Worm (Caenorhabditis elegans): ENCODE results near the gene W06G6.2.

The W06G6.2 gene

DNA sequence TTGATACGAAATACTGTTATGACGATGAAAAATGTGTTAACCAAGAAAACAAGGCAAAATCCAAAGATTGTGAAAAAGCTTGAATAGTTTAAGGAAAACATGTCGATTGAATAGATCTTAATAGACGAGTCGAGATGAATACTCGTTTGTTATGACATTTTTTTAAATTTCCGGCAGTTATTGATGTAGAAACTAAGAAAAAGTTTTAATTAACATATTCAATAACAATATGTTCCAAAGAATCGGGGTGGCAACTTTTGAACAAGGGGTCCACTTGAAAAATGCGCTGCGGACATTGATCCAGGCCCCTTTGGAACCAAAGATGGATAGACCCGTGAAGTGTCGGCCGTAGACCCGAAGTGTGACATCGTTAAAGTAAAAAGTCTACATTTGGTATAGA lies 42.1 kb downstream of the W06G6.2 start, which contains the start of gene str-61:
Gene str-61, minus strand, starts transcription at position 101 of the 400 bp plus-strand sequence.
- TF ChIP-seq F13H6.1 (tag; optimal IDR thresholded peaks at IDR 0.05) (no peak), ceh-82 (tag; optimal IDR thresholded peaks at IDR 0.05) (no peak), ztf-1 (GFP tag; conservative IDR thresholded peaks at IDR 0.05) (no peak), skn-1 (tag; optimal IDR thresholded peaks at IDR 0.05) (no peak), unc-39 (tag; optimal IDR thresholded peaks at IDR 0.05) (no peak), sem-4 (tag; optimal IDR thresholded peaks at IDR 0.05) (no peak), zag-1 (tag; optimal IDR thresholded peaks at IDR 0.05) (no peak), egl-27 (tag; optimal IDR thresholded peaks at IDR 0.05) (no peak), mab-5 (tag; optimal IDR thresholded peaks at IDR 0.05) (no peak), nhr-11 (tag; optimal IDR thresholded peaks at IDR 0.05) (no peak), ZK546.5 (tag; optimal IDR thresholded peaks at IDR 0.05) (no peak), nhr-129 (tag; optimal IDR thresholded peaks at IDR 0.05) (no peak), Y55F3AM.14 (GFP tag; optimal IDR thresholded peaks at IDR 0.05) (no peak), mdl-1 (tag; optimal IDR thresholded peaks at IDR 0.05) (no peak), nhr-21 (tag; optimal IDR thresholded peaks at IDR 0.05) (no peak), nhr-12 (tag; optimal IDR thresholded peaks at IDR 0.05) (no peak), peb-1 (tag; optimal IDR thresholded peaks at IDR 0.05) (no peak), nhr-6 (tag; optimal IDR thresholded peaks at IDR 0.05) (no peak)

DNA sequence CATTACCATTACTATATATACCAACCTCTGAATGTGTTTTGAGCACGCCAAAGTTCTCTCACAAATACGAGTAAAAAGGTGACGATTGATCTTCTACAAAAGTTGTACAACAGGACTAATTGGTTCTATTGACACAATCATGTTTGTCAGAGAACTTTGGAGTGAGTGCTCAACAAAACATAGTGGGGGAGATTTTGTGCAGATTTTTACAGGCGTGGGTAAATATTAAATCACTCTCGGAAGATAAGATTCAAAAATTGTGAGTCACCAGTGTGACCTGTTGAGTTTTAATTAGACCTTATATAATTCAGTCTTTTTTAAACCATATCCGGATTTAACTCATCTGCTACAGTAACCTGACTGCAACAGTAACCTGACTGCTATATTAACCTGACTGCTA lies 43.1 kb downstream of the W06G6.2 start, which contains the start of gene F14F8.8:
Gene F14F8.8, minus strand, starts transcription at position 101 of the 400 bp plus-strand sequence.
- TF ChIP-seq lin-11 (tag; optimal IDR thresholded peaks at IDR 0.05): no peak
- no peak for TF ChIP-seq dmd-4 (tag; optimal IDR thresholded peaks at IDR 0.05)
- TF ChIP-seq unc-55 (GFP tag; optimal IDR thresholded peaks at IDR 0.05): no peak
- TF ChIP-seq crh-2 (tag; optimal IDR thresholded peaks at IDR 0.05): no peak
- no peak for TF ChIP-seq zag-1 (tag; optimal IDR thresholded peaks at IDR 0.05)
- no peak for TF ChIP-seq fos-1 (tag; optimal IDR thresholded peaks at IDR 0.05)
- no peak for TF ChIP-seq nhr-23 (tag; optimal IDR thresholded peaks at IDR 0.05)
- no peak for TF ChIP-seq mbf-1 (tag; optimal IDR thresholded peaks at IDR 0.05)
- no peak for TF ChIP-seq mab-5 (tag; optimal IDR thresholded peaks at IDR 0.05)
- TF ChIP-seq skn-1 (tag; optimal IDR thresholded peaks at IDR 0.05): no peak
- no peak for TF ChIP-seq snpc-4 (tag; optimal IDR thresholded peaks at IDR 0.05)
- no peak for TF ChIP-seq nhr-11 (tag; optimal IDR thresholded peaks at IDR 0.05)
- TF ChIP-seq lsy-2 (tag; optimal IDR thresholded peaks at IDR 0.05): no peak
- TF ChIP-seq C34F6.9 (tag; optimal IDR thresholded peaks at IDR 0.05): no peak
- TF ChIP-seq R02D3.7 (tag; optimal IDR thresholded peaks at IDR 0.05): no peak
- no peak for TF ChIP-seq ceh-82 (tag; optimal IDR thresholded peaks at IDR 0.05)
- no peak for TF ChIP-seq egl-27 (tag; optimal IDR thresholded peaks at IDR 0.05)
- no peak for TF ChIP-seq ztf-4 (tag; optimal IDR thresholded peaks at IDR 0.05)
- TF ChIP-seq nhr-77 (tag; optimal IDR thresholded peaks at IDR 0.05): no peak

DNA sequence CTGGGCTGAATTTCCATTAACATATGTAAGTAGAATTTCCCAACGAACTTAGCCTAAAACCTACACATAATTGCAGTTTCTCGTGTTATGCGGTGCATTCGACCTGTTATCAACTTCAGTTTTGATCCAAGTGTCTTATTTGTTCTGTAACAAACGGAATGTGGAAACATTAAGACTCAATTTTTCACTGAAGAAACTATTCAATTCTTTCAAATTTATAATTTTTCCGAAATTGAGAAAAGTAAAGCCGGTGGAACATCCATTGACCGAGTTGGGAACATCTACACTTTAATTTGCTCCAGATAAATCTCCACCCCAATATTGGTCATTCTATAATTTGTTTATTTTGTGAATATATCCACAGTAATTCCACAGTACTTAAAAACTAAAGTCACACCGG lies 45.3 kb downstream of the W06G6.2 start:
- TF ChIP-seq elt-3 (tag; optimal IDR thresholded peaks at IDR 0.05): no peak

DNA sequence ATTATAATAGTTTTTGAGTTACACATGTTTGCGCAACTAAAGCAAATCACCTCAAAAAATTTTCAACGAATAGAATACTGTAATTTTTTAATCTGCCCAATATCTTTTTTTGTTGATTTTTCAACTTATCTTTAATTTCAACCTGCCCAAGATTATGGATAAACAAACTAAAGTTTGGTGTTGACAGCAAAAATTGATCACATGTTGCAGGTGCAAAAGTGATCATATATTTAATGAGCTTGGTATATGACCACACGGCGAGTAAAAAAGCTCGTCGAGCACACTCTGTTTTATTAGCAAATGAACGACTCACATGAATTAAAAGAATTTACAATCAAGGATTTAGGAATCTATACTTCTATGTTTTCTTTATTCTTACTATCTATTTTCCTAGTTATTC lies 46.5 kb downstream of the W06G6.2 start, which contains the start of gene srz-1:
Gene srz-1, plus strand, starts transcription at position 301 of the 400 bp plus-strand sequence.
- TF ChIP-seq alr-1 (tag; optimal IDR thresholded peaks at IDR 0.05) (no peak), sem-4 (tag; optimal IDR thresholded peaks at IDR 0.05) (no peak), mdl-1 (tag; optimal IDR thresholded peaks at IDR 0.05) (no peak), zag-1 (tag; optimal IDR thresholded peaks at IDR 0.05) (no peak)

DNA sequence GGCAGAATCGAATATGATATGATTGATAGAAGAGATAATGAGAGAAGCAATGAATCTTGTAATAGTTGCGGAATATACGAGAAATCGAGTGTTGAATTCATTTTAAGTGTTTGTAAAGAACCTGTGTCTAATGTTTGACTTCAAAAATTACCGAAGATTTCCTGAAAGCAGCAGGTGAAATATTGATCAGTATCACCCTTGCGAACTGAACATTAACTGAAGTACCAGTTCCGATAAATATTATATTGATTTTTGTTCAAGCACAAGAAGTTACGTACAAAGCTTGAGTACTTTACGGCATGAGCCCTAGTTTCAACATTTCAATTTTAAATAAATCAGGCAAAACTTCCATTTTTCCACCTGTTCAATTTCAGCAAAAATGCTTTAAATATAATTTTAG lies 50.1 kb downstream of the W06G6.2 start, which contains the start of gene srz-103:
Gene srz-103, minus strand, starts transcription at position 101 of the 400 bp plus-strand sequence.
- TF ChIP-seq aly-2 (tag; optimal IDR thresholded peaks at IDR 0.05): no peak
- no peak for TF ChIP-seq lin-11 (tag; optimal IDR thresholded peaks at IDR 0.05)
- no peak for TF ChIP-seq ceh-82 (tag; optimal IDR thresholded peaks at IDR 0.05)
- TF ChIP-seq nhr-129 (tag; optimal IDR thresholded peaks at IDR 0.05): no peak
- no peak for TF ChIP-seq egl-27 (tag; optimal IDR thresholded peaks at IDR 0.05)
- no peak for TF ChIP-seq lin-13 (GFP tag; optimal IDR thresholded peaks at IDR 0.05)
- TF ChIP-seq ceh-16 (tag; optimal IDR thresholded peaks at IDR 0.05): no peak
- no peak for TF ChIP-seq sem-4 (tag; optimal IDR thresholded peaks at IDR 0.05)
- no peak for TF ChIP-seq F13H6.1 (tag; optimal IDR thresholded peaks at IDR 0.05)
- no peak for TF ChIP-seq nhr-10 (tag; optimal IDR thresholded peaks at IDR 0.05)
- TF ChIP-seq nhr-77 (tag; optimal IDR thresholded peaks at IDR 0.05): no peak

All from whole organism, L2 larva.